Worm (Caenorhabditis elegans) whole organism, L2 larva: Measurements from ENCODE around the gene srh-79.

Source experiments
- C34F6.9 ChIP-seq: fragments of 150-350 bp; optimal IDR thresholded peaks from 2 replicates; lab custom pipeline; 2014; ENCODE audit warnings: missing biosample characterization, missing genetic modification characterization
- F13H6.1 ChIP-seq: sonication (generic microtip); optimal IDR thresholded peaks from 2 replicates; lab custom pipeline; 2016; ENCODE audit warnings: missing genetic modification characterization, missing compliant biosample characterization
- R02D3.7 ChIP-seq: fragments of 150-350 bp; optimal IDR thresholded peaks from 2 replicates; lab custom pipeline; 2014; ENCODE audit warnings: missing biosample characterization, missing genetic modification characterization
- Y55F3AM.14 ChIP-seq: fragments of 200-800 bp; sonication (Bioruptor generic); optimal IDR thresholded peaks from 2 replicates; lab custom pipeline; 2018; ENCODE audit warnings: mild to moderate bottlenecking, missing genetic modification characterization, missing compliant biosample characterization
- ZK546.5 ChIP-seq: sonication (generic microtip); optimal IDR thresholded peaks from 2 replicates; lab custom pipeline; 2017; ENCODE audit warnings: missing biosample characterization, missing genetic modification characterization
- aly-2 ChIP-seq: fragments of 150-350 bp; optimal IDR thresholded peaks from 2 replicates; lab custom pipeline; 2014; ENCODE audit warnings: missing biosample characterization, missing genetic modification characterization
- blmp-1 ChIP-seq: sonication (generic microtip); optimal IDR thresholded peaks from 2 replicates; lab custom pipeline; 2017; ENCODE audit warnings: missing genetic modification characterization, mild to moderate bottlenecking, missing compliant biosample characterization, antibody characterized with exemption, moderate library complexity; ENCODE audit not compliant: insufficient read depth
- ceh-16 ChIP-seq: fragments of 150-350 bp; optimal IDR thresholded peaks from 2 replicates; lab custom pipeline; 2014; ENCODE audit warnings: missing biosample characterization, missing genetic modification characterization
- ceh-82 ChIP-seq: fragments of 150-350 bp; optimal IDR thresholded peaks from 2 replicates; lab custom pipeline; 2014; ENCODE audit warnings: missing biosample characterization, missing genetic modification characterization
- crh-2 ChIP-seq: sonication (generic microtip); optimal IDR thresholded peaks from 2 replicates; lab custom pipeline; 2017; ENCODE audit warnings: missing biosample characterization, missing genetic modification characterization
- dmd-4 ChIP-seq: sonication (generic microtip); optimal IDR thresholded peaks from 2 replicates; lab custom pipeline; 2017; ENCODE audit warnings: missing biosample characterization, missing genetic modification characterization
- egl-27 ChIP-seq: sonication (generic microtip); optimal IDR thresholded peaks from 3 replicates; lab custom pipeline; 2017; ENCODE audit warnings: missing biosample characterization, missing genetic modification reagents, missing genetic modification characterization
- elt-3 ChIP-seq: sonication (generic microtip); optimal IDR thresholded peaks from 2 replicates; lab custom pipeline; 2017; ENCODE audit warnings: missing biosample characterization, missing genetic modification characterization
- gmeb-1 ChIP-seq: fragments of 150-350 bp; optimal IDR thresholded peaks from 2 replicates; lab custom pipeline; 2014; ENCODE audit warnings: missing biosample characterization, missing genetic modification characterization
- lin-11 ChIP-seq: fragments of 150-350 bp; sonication (generic microtip); optimal IDR thresholded peaks from 2 replicates; lab custom pipeline; 2014; ENCODE audit warnings: missing biosample characterization, missing genetic modification characterization, inconsistent platforms, mixed read lengths
- lin-13 ChIP-seq: fragments of 150-350 bp; optimal IDR thresholded peaks from 2 replicates; lab custom pipeline; 2014; ENCODE audit warnings: missing biosample characterization, missing genetic modification reagents, missing genetic modification characterization
- lin-39 ChIP-seq: fragments of 150-350 bp; optimal IDR thresholded peaks from 2 replicates; lab custom pipeline; 2014; ENCODE audit warnings: missing biosample characterization, missing genetic modification reagents, missing genetic modification characterization
- lsy-2 ChIP-seq, 2 experiments: fragments of 150-350 bp in 1 of 2; sonication (generic microtip) in 1 of 2; optimal IDR thresholded peaks; 2 replicates each; lab custom pipeline; 2014 to 2017; ENCODE audit warnings: missing biosample characterization in 2 of 2, missing genetic modification characterization in 2 of 2
- mab-5 ChIP-seq: fragments of 150-350 bp; optimal IDR thresholded peaks from 2 replicates; lab custom pipeline; 2014; ENCODE audit warnings: missing biosample characterization, missing genetic modification characterization
- mbf-1 ChIP-seq: sonication (generic microtip); optimal IDR thresholded peaks from 2 replicates; lab custom pipeline; 2017; ENCODE audit warnings: missing biosample characterization, missing genetic modification characterization
- mdl-1 ChIP-seq, 2 experiments: fragments of 150-350 bp in 1 of 2; sonication (generic microtip) in 1 of 2; optimal IDR thresholded peaks; 2 replicates each; lab custom pipeline; 2017; ENCODE audit warnings: missing biosample characterization in 2 of 2, missing genetic modification characterization in 2 of 2
- nhr-12 ChIP-seq: fragments of 150-350 bp; optimal IDR thresholded peaks from 2 replicates; lab custom pipeline; 2014; ENCODE audit warnings: missing biosample characterization, missing genetic modification characterization
- nhr-129 ChIP-seq: fragments of 150-350 bp; optimal IDR thresholded peaks from 2 replicates; lab custom pipeline; 2014; ENCODE audit warnings: missing biosample characterization, missing genetic modification characterization
- nhr-21 ChIP-seq: fragments of 150-350 bp; optimal IDR thresholded peaks from 2 replicates; lab custom pipeline; 2014; ENCODE audit warnings: missing biosample characterization, missing genetic modification characterization
- nhr-23 ChIP-seq: fragments of 150-350 bp; optimal IDR thresholded peaks from 2 replicates; lab custom pipeline; 2014; ENCODE audit warnings: missing biosample characterization, missing genetic modification reagents, missing genetic modification characterization
- nhr-237 ChIP-seq: fragments of 150-350 bp; optimal IDR thresholded peaks from 2 replicates; lab custom pipeline; 2014; ENCODE audit warnings: missing biosample characterization, missing genetic modification characterization
- nhr-25 ChIP-seq: fragments of 150-350 bp; sonication (generic microtip); optimal IDR thresholded peaks from 3 replicates; lab custom pipeline; 2014; ENCODE audit warnings: missing biosample characterization, missing genetic modification characterization
- nhr-77 ChIP-seq: fragments of 150-350 bp; optimal IDR thresholded peaks from 2 replicates; lab custom pipeline; 2014; ENCODE audit warnings: missing biosample characterization, missing genetic modification characterization
- sem-4 ChIP-seq: fragments of 150-350 bp; optimal IDR thresholded peaks from 2 replicates; lab custom pipeline; 2014; ENCODE audit warnings: missing biosample characterization, missing genetic modification reagents, missing genetic modification characterization
- skn-1 ChIP-seq: sonication (generic microtip); optimal IDR thresholded peaks from 2 replicates; lab custom pipeline; 2017; ENCODE audit warnings: missing biosample characterization, missing genetic modification characterization
- sma-9 ChIP-seq, 2 experiments: fragments of 150-350 bp in 1 of 2; sonication (generic microtip) in 1 of 2; optimal IDR thresholded peaks; 2 replicates each; lab custom pipeline; 2014 to 2016; ENCODE audit warnings: missing genetic modification characterization in 2 of 2, mild to moderate bottlenecking in 1 of 2, missing biosample characterization in 1 of 2, missing compliant biosample characterization in 1 of 2, missing genetic modification reagents in 1 of 2, moderate library complexity in 1 of 2
- snpc-4 ChIP-seq: fragments of 150-350 bp; optimal IDR thresholded peaks from 2 replicates; lab custom pipeline; 2014; ENCODE audit warnings: missing biosample characterization, missing genetic modification characterization
- unc-39 ChIP-seq: fragments of 150-350 bp; optimal IDR thresholded peaks from 2 replicates; lab custom pipeline; 2014; ENCODE audit warnings: missing biosample characterization, missing genetic modification characterization
- ztf-1 ChIP-seq: fragments of 200-800 bp; sonication (Bioruptor generic); conservative IDR thresholded peaks from 2 replicates; pipeline ENCODE4 v1.3.6; 2022; ENCODE audit warnings: missing genetic modification characterization, missing compliant biosample characterization
- ztf-4 ChIP-seq: fragments of 150-350 bp; optimal IDR thresholded peaks from 2 replicates; lab custom pipeline; 2014; ENCODE audit warnings: missing biosample characterization, missing genetic modification characterization

The srh-79 gene

DNA sequence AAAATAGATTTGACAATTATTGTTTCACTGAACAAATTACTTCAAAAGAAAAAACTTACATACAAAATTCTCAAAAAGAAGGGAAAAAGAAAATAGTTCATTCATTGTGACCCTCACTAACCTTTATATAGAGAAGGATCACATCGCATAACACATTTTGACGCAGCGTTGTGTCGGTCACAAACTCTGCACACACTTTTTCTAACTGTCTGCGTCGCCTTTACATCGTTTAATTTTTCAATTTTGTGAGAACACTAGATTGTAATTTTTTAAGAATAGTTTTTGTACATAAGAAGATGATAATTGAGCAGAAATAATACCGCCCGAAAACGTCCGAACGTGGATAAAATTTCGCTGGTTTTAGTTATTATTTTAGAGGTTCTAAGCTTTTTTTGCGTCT, 16.6 kb upstream of the srh-79 start, which contains the start of gene C18B10.6:
Gene C18B10.6, minus strand, starts transcription at position 101 of the 400 bp plus-strand sequence.
- TF ChIP-seq F13H6.1 (tag; lab: Kevin White, UChicago), result no peak
- TF ChIP-seq mdl-1 (tag; optimal IDR thresholded peaks at IDR 0.05; lab: Kevin White, UChicago), result no peak
- no peak for TF ChIP-seq mab-5
- no peak for TF ChIP-seq aly-2
- no peak for TF ChIP-seq crh-2 (tag; lab: Kevin White, UChicago)
- no peak for TF ChIP-seq Y55F3AM.14 (GFP tag; lab: Kevin White, UChicago)
- TF ChIP-seq C34F6.9 (tag; lab: Kevin White, UChicago), result no peak
- TF ChIP-seq nhr-237, result no peak
- no peak for TF ChIP-seq gmeb-1 (tag; lab: Kevin White, UChicago)
- no peak for TF ChIP-seq sem-4
- TF ChIP-seq dmd-4, result no peak
- no peak for TF ChIP-seq ztf-1 (GFP tag; lab: Robert Waterston, UW)
- no peak for TF ChIP-seq ZK546.5 (tag; lab: Kevin White, UChicago)

DNA sequence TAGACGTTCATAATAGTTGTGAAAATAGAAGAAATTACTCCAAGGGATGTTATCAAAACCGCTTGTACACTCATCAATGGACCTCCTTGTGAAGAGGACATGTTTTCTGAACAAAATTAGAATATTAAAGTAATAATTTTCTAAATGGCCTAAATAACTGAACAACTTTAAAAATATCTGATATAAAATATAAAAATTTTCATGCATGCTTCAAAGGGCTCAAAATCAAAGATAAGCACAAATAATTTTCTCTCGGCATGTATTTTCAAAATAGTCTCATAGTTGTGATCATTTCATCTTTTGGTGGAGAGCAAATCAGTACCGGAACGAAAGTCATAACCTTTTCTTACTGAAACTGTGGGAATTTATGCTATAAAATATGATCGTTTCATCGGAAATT, 12.5 kb upstream of the srh-79 start, which contains the start of gene srbc-8:
Gene srbc-8, minus strand, starts transcription at position 101 of the 400 bp plus-strand sequence.
- TF ChIP-seq F13H6.1 (tag; lab: Kevin White, UChicago) (no peak), mbf-1 (no peak), gmeb-1 (tag; lab: Kevin White, UChicago) (no peak), Y55F3AM.14 (GFP tag; lab: Kevin White, UChicago) (no peak), lin-39 (tag; lab: Kevin White, UChicago) (no peak), ceh-82 (no peak), nhr-129 (no peak)

DNA sequence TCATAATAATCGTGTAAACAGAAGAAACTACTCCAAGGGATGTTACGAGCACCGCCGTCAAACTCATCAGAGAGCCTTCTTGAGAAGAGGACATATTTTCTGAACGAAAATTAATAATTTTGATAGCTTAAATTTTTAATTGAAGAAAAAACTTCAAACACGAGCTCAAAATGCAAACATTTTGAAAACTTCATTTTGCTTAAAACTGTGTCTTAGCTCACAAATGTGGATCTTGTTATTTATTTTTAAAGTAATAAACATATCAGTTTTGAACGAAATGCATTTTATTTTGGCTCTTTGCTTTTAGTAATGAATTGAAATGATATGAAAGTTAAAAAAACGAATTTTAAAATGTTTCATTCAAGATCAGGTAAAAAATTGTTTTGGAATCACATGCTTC, 10.0 kb upstream of the srh-79 start, which contains the start of gene srbc-7:
Gene srbc-7, minus strand, starts transcription at position 101 of the 400 bp plus-strand sequence.
- TF ChIP-seq nhr-12 (tag; lab: Kevin White, UChicago) (no peak), unc-39 (tag; lab: Kevin White, UChicago) (no peak), nhr-237 (no peak), Y55F3AM.14 (GFP tag; lab: Kevin White, UChicago) (no peak), snpc-4 (tag; lab: Kevin White, UChicago) (no peak), blmp-1 (tag; lab: Kevin White, UChicago) (no peak), ZK546.5 (tag; lab: Kevin White, UChicago) (no peak)

DNA sequence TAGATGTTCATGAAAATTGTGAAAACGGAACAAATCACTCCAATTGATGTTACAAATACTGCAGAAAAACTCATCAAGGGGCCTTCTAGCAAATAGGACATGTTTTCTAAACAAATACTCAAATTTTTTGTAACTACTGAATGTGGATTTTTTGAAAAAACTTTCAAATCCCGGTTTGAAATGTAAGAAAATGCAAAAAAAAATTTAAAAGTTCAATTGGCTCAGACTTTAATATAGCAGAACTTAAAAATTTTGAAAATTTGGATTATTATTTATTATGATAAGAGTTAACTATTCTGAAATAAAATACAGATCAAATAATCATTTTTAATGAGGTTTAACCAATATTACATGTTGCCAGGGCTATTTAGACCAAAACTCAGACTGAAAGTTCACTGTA, 7.2 kb upstream of the srh-79 start, which contains the start of gene srbc-9:
Gene srbc-9, minus strand, starts transcription at position 101 of the 400 bp plus-strand sequence.
- TF ChIP-seq ztf-4 (tag; lab: Kevin White, UChicago), result no peak
- no peak for TF ChIP-seq nhr-77 (tag; lab: Kevin White, UChicago)
- no peak for TF ChIP-seq nhr-237
- no peak for TF ChIP-seq nhr-12 (tag; lab: Kevin White, UChicago)
- no peak for TF ChIP-seq nhr-25
- TF ChIP-seq Y55F3AM.14 (GFP tag; lab: Kevin White, UChicago), result no peak
- TF ChIP-seq dmd-4, result no peak
- no peak for TF ChIP-seq lin-39 (tag; lab: Kevin White, UChicago)
- TF ChIP-seq mab-5, result no peak
- no peak for TF ChIP-seq R02D3.7 (tag; lab: Kevin White, UChicago)
- no peak for TF ChIP-seq ceh-82
- TF ChIP-seq crh-2 (tag; lab: Kevin White, UChicago), result no peak
- TF ChIP-seq lin-11 (tag; lab: Kevin White, UChicago), result no peak
- no peak for TF ChIP-seq F13H6.1 (tag; lab: Kevin White, UChicago)
- TF ChIP-seq snpc-4 (tag; lab: Kevin White, UChicago), result no peak

DNA sequence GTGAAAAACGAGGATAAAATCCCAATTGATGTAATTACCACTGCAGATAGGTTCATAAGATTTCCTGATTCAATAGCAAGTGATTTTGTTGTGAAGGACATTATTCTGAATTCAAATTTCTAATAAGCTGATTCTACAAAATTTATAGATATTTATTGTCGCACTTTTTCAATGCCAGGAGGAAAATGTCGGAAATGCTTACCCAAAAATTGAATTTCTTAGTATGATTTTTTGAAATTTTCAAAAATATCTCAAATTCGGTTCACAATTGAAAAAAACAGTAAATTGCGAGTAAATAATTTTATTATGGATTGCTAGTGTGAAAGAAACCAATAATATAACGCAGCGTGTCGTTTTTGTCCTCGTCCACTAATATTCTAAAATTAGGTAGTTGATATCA, 4.6 kb upstream of the srh-79 start, which contains the start of gene srbc-10:
Gene srbc-10, minus strand, starts transcription at position 101 of the 400 bp plus-strand sequence.
- TF ChIP-seq lin-11 (tag; lab: Kevin White, UChicago) (no peak), egl-27 (tag; lab: Kevin White, UChicago) (no peak), ztf-4 (tag; lab: Kevin White, UChicago) (no peak), skn-1 (tag; lab: Kevin White, UChicago) (no peak), nhr-23 (tag; lab: Kevin White, UChicago) (no peak), nhr-237 (no peak), ZK546.5 (tag; lab: Kevin White, UChicago) (no peak), elt-3 (tag; lab: Kevin White, UChicago) (no peak), nhr-21 (tag; lab: Kevin White, UChicago) (no peak), R02D3.7 (tag; lab: Kevin White, UChicago) (no peak), sma-9 (GFP tag; optimal IDR thresholded peaks at IDR 0.05; lab: Kevin White, UChicago) (no peak), sma-9 (tag; optimal IDR thresholded peaks at IDR 0.05; lab: Kevin White, UChicago) (no peak), crh-2 (tag; lab: Kevin White, UChicago) (no peak), C34F6.9 (tag; lab: Kevin White, UChicago) (no peak), dmd-4 (no peak), lin-13 (GFP tag; lab: Kevin White, UChicago) (no peak), ceh-16 (tag; lab: Kevin White, UChicago) (no peak), aly-2 (no peak), Y55F3AM.14 (GFP tag; lab: Kevin White, UChicago) (no peak), lsy-2 (tag; optimal IDR thresholded peaks at IDR 0.05; lab: Kevin White, UChicago) (no peak), blmp-1 (tag; lab: Kevin White, UChicago) (no peak)
